Fruit fly (Drosophila melanogaster): ENCODE results near the gene CG33644.

Gene CG33644

dm6 chr2L:13571791-13572451, 40.0 kb downstream of the CG33644 start (continued):
- no peak for TF ChIP-seq chn (GFP tag; optimal IDR thresholded peaks at IDR 0.05)
- TF ChIP-seq CG8388 (GFP tag; optimal IDR thresholded peaks at IDR 0.05): peak; percentile 29
- TF ChIP-seq CG9609 (GFP tag; optimal IDR thresholded peaks at IDR 0.05): no peak
- no peak for TF ChIP-seq jigr1 (GFP tag; IDR thresholded peaks at IDR 0.05)
- TF ChIP-seq kay (GFP tag; optimal IDR thresholded peaks at IDR 0.05): peak; percentile 7
- peak; percentile 39 for TF ChIP-seq Sox100B (GFP tag; optimal IDR thresholded peaks at IDR 0.05)
- TF ChIP-seq CG7839 (tag; optimal IDR thresholded peaks at IDR 0.05): peak; percentile 67
- no peak for TF ChIP-seq Dp (GFP tag; optimal IDR thresholded peaks at IDR 0.05)
- TF ChIP-seq repo (GFP tag; optimal IDR thresholded peaks at IDR 0.05): no peak
- no peak for TF ChIP-seq CG10431 (GFP tag; optimal IDR thresholded peaks at IDR 0.05)
- no peak for TF ChIP-seq cato (GFP tag; optimal IDR thresholded peaks at IDR 0.05; ENCODE audit: borderline replicate concordance)
- no peak for TF ChIP-seq CG15073 (GFP tag; optimal IDR thresholded peaks at IDR 0.05)
- TF ChIP-seq Atf6 (GFP tag; IDR thresholded peaks at IDR 0.05): no peak
- TF ChIP-seq CG12744 (GFP tag; optimal IDR thresholded peaks at IDR 0.05): no peak
- TF ChIP-seq Nf-YC (tag; optimal IDR thresholded peaks at IDR 0.05): no peak
- no peak for TF ChIP-seq vnd (GFP tag; IDR thresholded peaks at IDR 0.05; ENCODE audit: partially characterized antibody)
- TF ChIP-seq pita (GFP tag; optimal IDR thresholded peaks at IDR 0.05): no peak
- no peak for TF ChIP-seq nom (GFP tag; optimal IDR thresholded peaks at IDR 0.05)
- TF ChIP-seq cad (GFP tag; optimal IDR thresholded peaks at IDR 0.05): no peak
- TF ChIP-seq trh (GFP tag; optimal IDR thresholded peaks at IDR 0.05): no peak
- no peak for TF ChIP-seq Lpt (GFP tag; optimal IDR thresholded peaks at IDR 0.05)
- TF ChIP-seq phol (tag; optimal IDR thresholded peaks at IDR 0.05): peak; percentile 49
- TF ChIP-seq croc (GFP tag; conservative IDR thresholded peaks at IDR 0.05): no peak
- peak; percentile 12 for TF ChIP-seq Xbp1 (GFP tag; optimal IDR thresholded peaks at IDR 0.05)
- peak; percentile 86 for TF ChIP-seq crol (GFP tag; IDR thresholded peaks at IDR 0.05)
- no peak for TF ChIP-seq CG13287 (GFP tag; IDR thresholded peaks at IDR 0.05; ENCODE audit: partially characterized antibody)
- TF ChIP-seq Drgx (GFP tag; IDR thresholded peaks at IDR 0.05): peak; percentile 54; the same call in 1 of the 2 replicates
- TF ChIP-seq CG2120 (GFP tag; optimal IDR thresholded peaks at IDR 0.05): no peak
- TF ChIP-seq HmgZ (tag; optimal IDR thresholded peaks at IDR 0.05): no peak
- TF ChIP-seq slbo (GFP tag; IDR thresholded peaks at IDR 0.05): 0 out of 2 replicates have a peak, but pooled peaks have one; percentile 10
- TF ChIP-seq pfk (GFP tag; optimal IDR thresholded peaks at IDR 0.05): no peak
- TF ChIP-seq CG17359 (tag; optimal IDR thresholded peaks at IDR 0.05): peak; percentile 46
- TF ChIP-seq sna (GFP tag; IDR thresholded peaks at IDR 0.05; ENCODE audit: partially characterized antibody): no peak
- no peak for TF ChIP-seq lov (optimal IDR thresholded peaks at IDR 0.05)
- no peak for TF ChIP-seq lov (GFP tag; IDR thresholded peaks at IDR 0.05)
- peak; percentile 14 for TF ChIP-seq PHDP (tag; optimal IDR thresholded peaks at IDR 0.05)
- peak; percentile 55 for TF ChIP-seq dmrt99B (tag; optimal IDR thresholded peaks at IDR 0.05)
- TF ChIP-seq sqz (GFP tag; optimal IDR thresholded peaks at IDR 0.05): peak; percentile 53
- no peak for TF ChIP-seq CG4328 (GFP tag; optimal IDR thresholded peaks at IDR 0.05)
- TF ChIP-seq vvl (GFP tag; IDR thresholded peaks at IDR 0.05): peak; percentile 47
- TF ChIP-seq twi (tag; optimal IDR thresholded peaks at IDR 0.05): no peak
- no peak for TF ChIP-seq CkIIα-i1 (GFP tag; IDR thresholded peaks at IDR 0.05)
- TF ChIP-seq CG7556 (GFP tag; optimal IDR thresholded peaks at IDR 0.05): peak; percentile 41
- peak; percentile 26 for TF ChIP-seq Oli (tag; optimal IDR thresholded peaks at IDR 0.05)
- 0 out of 3 replicates have a peak, but pooled peaks have one; percentile 20 for TF ChIP-seq CG11695 (GFP tag; IDR thresholded peaks at IDR 0.05)
- TF ChIP-seq CG10565 (GFP tag; optimal IDR thresholded peaks at IDR 0.05): no peak
- TF ChIP-seq sc (optimal IDR thresholded peaks at IDR 0.05): no peak
- TF ChIP-seq sc (GFP tag; optimal IDR thresholded peaks at IDR 0.05): no peak
- no peak for TF ChIP-seq CTCF (GFP tag; optimal IDR thresholded peaks at IDR 0.05)
- peak; percentile 73 for TF ChIP-seq CG17361 (GFP tag; IDR thresholded peaks at IDR 0.05)
- TF ChIP-seq tna (GFP tag; IDR thresholded peaks at IDR 0.05; ENCODE audit: partially characterized antibody): no peak

Data from whole organism, embryonic.